ENCODE assay signal across 3 fruit fly cellular contexts in genomic region chr3L:11379698-11380438, dm6.
A peak's percentile ranks its signal among the peaks of the same experiment; 100 is the strongest.
TF ChIP-seq lines count a peak whose summit lies in the region.

No protein-coding gene starts in this region.

TF ChIP-seq in whole organism, embryonic, 481 proteins besides CTCF, POLR2A, EP300 and RAD21 (continued from another document and continues in another):
- TF ChIP-seq ro (GFP tag; IDR thresholded peaks at IDR 0.05; lab: Robert Waterston, UW), result peak; percentile 20; the same call in 1 of the 2 replicates
- TF ChIP-seq bcd (GFP tag; optimal IDR thresholded peaks at IDR 0.05; lab: Kevin White, UChicago), result peak; percentile 20
- TF ChIP-seq CG12219 (GFP tag; optimal IDR thresholded peaks at IDR 0.05; lab: Kevin White, UChicago), result peak; percentile 27
- TF ChIP-seq zen (tag; optimal IDR thresholded peaks at IDR 0.05; lab: Kevin White, UChicago), result no peak
- peak; percentile 61 for TF ChIP-seq Blimp-1 (GFP tag; optimal IDR thresholded peaks at IDR 0.05; lab: Kevin White, UChicago)
- TF ChIP-seq bsh (GFP tag; optimal IDR thresholded peaks at IDR 0.05; lab: Kevin White, UChicago), result peak; percentile 64 to 73
- no peak for TF ChIP-seq E2f2 (GFP tag; IDR thresholded peaks at IDR 0.05; lab: Robert Waterston, UW)
- peak; percentile 58 for TF ChIP-seq CG7786 (GFP tag; optimal IDR thresholded peaks at IDR 0.05; lab: Kevin White, UChicago)
- TF ChIP-seq CG14014 (GFP tag; IDR thresholded peaks at IDR 0.05; lab: Robert Waterston, UW), result 0 out of 2 replicates have a peak, but pooled peaks have one; percentile 30
- TF ChIP-seq gt (GFP tag; IDR thresholded peaks at IDR 0.05; lab: Robert Waterston, UW), result no peak
- peak; percentile 38 for TF ChIP-seq D19B (GFP tag; optimal IDR thresholded peaks at IDR 0.05; lab: Kevin White, UChicago)
- peak; percentile 28 for TF ChIP-seq gcm (GFP tag; optimal IDR thresholded peaks at IDR 0.05; lab: Kevin White, UChicago)
- TF ChIP-seq ssp (GFP tag; IDR thresholded peaks at IDR 0.05; lab: Robert Waterston, UW), result peak; percentile 40; the same call in 1 of the 2 replicates
- peak; percentile 62; the same call in 2 of the 3 replicates for TF ChIP-seq CG11456 (GFP tag; IDR thresholded peaks at IDR 0.05; lab: Robert Waterston, UW)
- peak; percentile 11 for TF ChIP-seq CG17802 (tag; optimal IDR thresholded peaks at IDR 0.05; lab: Kevin White, UChicago)
- TF ChIP-seq bigmax (GFP tag; optimal IDR thresholded peaks at IDR 0.05; lab: Kevin White, UChicago), result no peak
- TF ChIP-seq CG18599 (GFP tag; optimal IDR thresholded peaks at IDR 0.05; lab: Kevin White, UChicago), result peak; percentile 51
- peak; percentile 54; the same call in 1 of the 2 replicates for TF ChIP-seq Rx (GFP tag; IDR thresholded peaks at IDR 0.05; lab: Robert Waterston, UW)
- no peak for TF ChIP-seq Aef1 (GFP tag; IDR thresholded peaks at IDR 0.05; lab: Robert Waterston, UW)
- no peak; the same call in 2 of the 3 replicates for TF ChIP-seq B-H1 (GFP tag; IDR thresholded peaks at IDR 0.05; lab: Robert Waterston, UW)
- no peak for TF ChIP-seq CG12659 (GFP tag; optimal IDR thresholded peaks at IDR 0.05; lab: Kevin White, UChicago)
- TF ChIP-seq CG6272 (GFP tag; IDR thresholded peaks at IDR 0.05; lab: Robert Waterston, UW), result no peak
- TF ChIP-seq Stat92E (GFP tag; optimal IDR thresholded peaks at IDR 0.05; lab: Kevin White, UChicago), result peak in 1 of 3 experiments; percentile 17
- TF ChIP-seq CG15073 (GFP tag; optimal IDR thresholded peaks at IDR 0.05; lab: Kevin White, UChicago), result no peak
- TF ChIP-seq fd96Cb (tag; optimal IDR thresholded peaks at IDR 0.05; lab: Kevin White, UChicago), result peak; percentile 47
- no peak for TF ChIP-seq Elba2 (GFP tag; optimal IDR thresholded peaks at IDR 0.05; lab: Kevin White, UChicago)
- TF ChIP-seq Antp (GFP tag; optimal IDR thresholded peaks at IDR 0.05; lab: Kevin White, UChicago), result peak; percentile 72
- peak; percentile 11 for TF ChIP-seq sug (tag; optimal IDR thresholded peaks at IDR 0.05; lab: Kevin White, UChicago)
- TF ChIP-seq Vsx1 (GFP tag; optimal IDR thresholded peaks at IDR 0.05; lab: Kevin White, UChicago), result peak; percentile 6
- TF ChIP-seq CG4707 (GFP tag; optimal IDR thresholded peaks at IDR 0.05; lab: Kevin White, UChicago), result peak; percentile 9
- peak; percentile 67 for TF ChIP-seq pros (GFP tag; optimal IDR thresholded peaks at IDR 0.05; lab: Kevin White, UChicago)
- TF ChIP-seq CG8089 (GFP tag; optimal IDR thresholded peaks at IDR 0.05; lab: Kevin White, UChicago), result peak; percentile 24
- no peak for TF ChIP-seq Camta (GFP tag; optimal IDR thresholded peaks at IDR 0.05; lab: Kevin White, UChicago)
- TF ChIP-seq CG5245 (GFP tag; optimal IDR thresholded peaks at IDR 0.05; lab: Kevin White, UChicago), result peak; percentile 39
- TF ChIP-seq D19A (tag; optimal IDR thresholded peaks at IDR 0.05; lab: Kevin White, UChicago), result peak; percentile 49
- TF ChIP-seq Sry-δ (GFP tag; optimal IDR thresholded peaks at IDR 0.05; lab: Kevin White, UChicago), result no peak
- peak; percentile 40 for TF ChIP-seq caup (GFP tag; optimal IDR thresholded peaks at IDR 0.05; lab: Kevin White, UChicago; ENCODE audit: severe bottlenecking)
- TF ChIP-seq CG12155 (GFP tag; optimal IDR thresholded peaks at IDR 0.05; lab: Kevin White, UChicago), result peak; percentile 19
- TF ChIP-seq Deaf1 (tag; optimal IDR thresholded peaks at IDR 0.05; lab: Kevin White, UChicago), result peak; percentile 73
- no peak for TF ChIP-seq CG10462 (GFP tag; optimal IDR thresholded peaks at IDR 0.05; lab: Kevin White, UChicago)
- TF ChIP-seq CG12769 (tag; optimal IDR thresholded peaks at IDR 0.05; lab: Kevin White, UChicago), result peak; percentile 68
- TF ChIP-seq tx (GFP tag; optimal IDR thresholded peaks at IDR 0.05; lab: Kevin White, UChicago), result peak; percentile 34
- TF ChIP-seq CG1832 (GFP tag; optimal IDR thresholded peaks at IDR 0.05; lab: Kevin White, UChicago), result no peak

TF ChIP-seq in whole organism, prepupa, 60 proteins besides CTCF, POLR2A, EP300 and RAD21 (continued from another document):
- TF ChIP-seq CG16779 (tag; optimal IDR thresholded peaks at IDR 0.05; lab: Kevin White, UChicago) (peak; percentile 66), CG10669 (GFP tag; optimal IDR thresholded peaks at IDR 0.05; lab: Kevin White, UChicago) (peak; percentile 82), OdsH (GFP tag; optimal IDR thresholded peaks at IDR 0.05; lab: Kevin White, UChicago) (peak; percentile 81), ss (GFP tag; optimal IDR thresholded peaks at IDR 0.05; lab: Kevin White, UChicago) (peak; percentile 81 to 86), CG3032 (tag; optimal IDR thresholded peaks at IDR 0.05; lab: Kevin White, UChicago) (peak; percentile 77), achi (GFP tag; optimal IDR thresholded peaks at IDR 0.05; lab: Kevin White, UChicago) (peak; percentile 72), Hr39 (GFP tag; optimal IDR thresholded peaks at IDR 0.05; lab: Kevin White, UChicago) (peak; percentile 82), pdm3 (GFP tag; optimal IDR thresholded peaks at IDR 0.05; lab: Kevin White, UChicago) (peak; percentile 82), Sox15 (GFP tag; optimal IDR thresholded peaks at IDR 0.05; lab: Kevin White, UChicago) (peak; percentile 67), Hr38 (GFP tag; optimal IDR thresholded peaks at IDR 0.05; lab: Kevin White, UChicago) (no peak), Lpt (GFP tag; optimal IDR thresholded peaks at IDR 0.05; lab: Kevin White, UChicago) (peak; percentile 65), Sox102F (GFP tag; optimal IDR thresholded peaks at IDR 0.05; lab: Kevin White, UChicago) (peak; percentile 86), CG9139 (GFP tag; optimal IDR thresholded peaks at IDR 0.05; lab: Kevin White, UChicago) (peak; percentile 84), cyc (GFP tag; optimal IDR thresholded peaks at IDR 0.05; lab: Kevin White, UChicago) (peak; percentile 85), Eip75B (GFP tag; optimal IDR thresholded peaks at IDR 0.05; lab: Kevin White, UChicago) (peak; percentile 91), CG7368 (GFP tag; optimal IDR thresholded peaks at IDR 0.05; lab: Kevin White, UChicago) (peak; percentile 80), lz (GFP tag; optimal IDR thresholded peaks at IDR 0.05; lab: Kevin White, UChicago) (peak; percentile 85), CG6276 (GFP tag; optimal IDR thresholded peaks at IDR 0.05; lab: Kevin White, UChicago) (peak; percentile 41), CG1621 (tag; optimal IDR thresholded peaks at IDR 0.05; lab: Kevin White, UChicago) (peak; percentile 87), CG4318 (GFP tag; optimal IDR thresholded peaks at IDR 0.05; lab: Kevin White, UChicago) (peak; percentile 46), CG10631 (GFP tag; optimal IDR thresholded peaks at IDR 0.05; lab: Kevin White, UChicago) (peak; percentile 80), CG8119 (GFP tag; IDR thresholded peaks at IDR 0.05; lab: Robert Waterston, UW) (no peak; the same call in 2 of the 3 replicates), Met (GFP tag; optimal IDR thresholded peaks at IDR 0.05; lab: Kevin White, UChicago) (peak; percentile 84), Eip93F (GFP tag; optimal IDR thresholded peaks at IDR 0.05; lab: Kevin White, UChicago) (peak; percentile 25), CG6854 (GFP tag; optimal IDR thresholded peaks at IDR 0.05; lab: Kevin White, UChicago) (peak; percentile 84), svp (GFP tag; lab: Kevin White, UChicago) (peak; percentile 91), dac (GFP tag; optimal IDR thresholded peaks at IDR 0.05; lab: Kevin White, UChicago) (peak; percentile 34), vri (GFP tag; optimal IDR thresholded peaks at IDR 0.05; lab: Kevin White, UChicago) (peak; percentile 81), Sox14 (GFP tag; optimal IDR thresholded peaks at IDR 0.05; lab: Kevin White, UChicago) (peak; percentile 85), dsx (GFP tag; optimal IDR thresholded peaks at IDR 0.05; lab: Kevin White, UChicago; ENCODE audit: poor library complexity, severe bottlenecking) (peak; percentile 87), fkh (GFP tag; optimal IDR thresholded peaks at IDR 0.05; lab: Kevin White, UChicago) (no peak), CG34406 (GFP tag; optimal IDR thresholded peaks at IDR 0.05; lab: Kevin White, UChicago) (peak; percentile 53), CG15336 (GFP tag; IDR thresholded peaks at IDR 0.05; lab: Robert Waterston, UW) (peak; percentile 57), esn (GFP tag; optimal IDR thresholded peaks at IDR 0.05; lab: Kevin White, UChicago) (peak; percentile 89), Ets96B (tag; optimal IDR thresholded peaks at IDR 0.05; lab: Kevin White, UChicago) (peak; percentile 84), eg (GFP tag; IDR thresholded peaks at IDR 0.05; lab: Robert Waterston, UW) (peak; percentile 76), CG6808 (GFP tag; optimal IDR thresholded peaks at IDR 0.05; lab: Kevin White, UChicago) (peak; percentile 81), CG6163 (GFP tag; IDR thresholded peaks at IDR 0.05; lab: Robert Waterston, UW) (peak; percentile 89), CG11902 (GFP tag; optimal IDR thresholded peaks at IDR 0.05; lab: Kevin White, UChicago) (peak; percentile 64)

TF ChIP-seq in whole organism, wandering third instar larva, 38 proteins besides CTCF, POLR2A, EP300 and RAD21 (continued from another document):
- TF ChIP-seq Sp1 (GFP tag; optimal IDR thresholded peaks at IDR 0.05; lab: Kevin White, UChicago) (peak; percentile 83), OdsH (GFP tag; optimal IDR thresholded peaks at IDR 0.05; lab: Kevin White, UChicago) (peak; percentile 83), dl (GFP tag; optimal IDR thresholded peaks at IDR 0.05; lab: Kevin White, UChicago; ENCODE audit: insufficient read depth in 1 of 2, partially characterized antibody in 2 of 2) (no peak), CG32264 (GFP tag; optimal IDR thresholded peaks at IDR 0.05; lab: Kevin White, UChicago) (peak; percentile 33), Hr83 (GFP tag; optimal IDR thresholded peaks at IDR 0.05; lab: Kevin White, UChicago; ENCODE audit: poor library complexity, severe bottlenecking) (peak; percentile 74), usp (GFP tag; optimal IDR thresholded peaks at IDR 0.05; lab: Kevin White, UChicago) (no peak), pan (optimal IDR thresholded peaks at IDR 0.05; lab: Kevin White, UChicago) (peak; percentile 4), foxo (GFP tag; optimal IDR thresholded peaks at IDR 0.05; lab: Kevin White, UChicago) (peak; percentile 4 to 91), Rel (GFP tag; optimal IDR thresholded peaks at IDR 0.05; lab: Kevin White, UChicago) (no peak), Rel (tag; optimal IDR thresholded peaks at IDR 0.05; lab: Kevin White, UChicago) (peak; percentile 50), Mio (GFP tag; optimal IDR thresholded peaks at IDR 0.05; lab: Kevin White, UChicago) (peak; percentile 8)
